Worm (Caenorhabditis elegans) whole organism, mixed stage, embryonic: ENCODE measurements around the gene syp-2.

ENCODE experiments used
- elt-1 ChIP-seq: sonication (generic microtip); optimal IDR thresholded peaks from 2 replicates; lab custom pipeline; 2017; ENCODE audit warnings: missing genetic modification characterization, mild to moderate bottlenecking, missing compliant biosample characterization, antibody characterized with exemption, moderate library complexity, borderline replicate concordance; ENCODE audit not compliant: insufficient read depth
- elt-3 ChIP-seq: fragments of 150-350 bp; optimal IDR thresholded peaks from 2 replicates; lab custom pipeline; 2014; ENCODE audit warnings: missing biosample characterization, missing genetic modification characterization
- mab-5 ChIP-seq: fragments of 150-350 bp; optimal IDR thresholded peaks from 2 replicates; lab custom pipeline; 2014; ENCODE audit warnings: missing biosample characterization, missing genetic modification characterization
- mls-2 ChIP-seq: sonication (generic microtip); optimal IDR thresholded peaks from 2 replicates; lab custom pipeline; 2016; ENCODE audit warnings: mild to moderate bottlenecking, missing genetic modification characterization, moderate library complexity, missing compliant biosample characterization
- nhr-2 ChIP-seq: fragments of 150-350 bp; optimal IDR thresholded peaks from 2 replicates; lab custom pipeline; 2014; ENCODE audit warnings: missing biosample characterization, missing genetic modification characterization
- nhr-237 ChIP-seq: fragments of 150-350 bp; optimal IDR thresholded peaks from 2 replicates; lab custom pipeline; 2014; ENCODE audit warnings: missing biosample characterization, missing genetic modification characterization
- nhr-76 ChIP-seq: sonication (generic microtip); optimal IDR thresholded peaks from 2 replicates; lab custom pipeline; 2017; ENCODE audit warnings: missing biosample characterization, missing genetic modification characterization
- pha-4 ChIP-seq: fragments of 150-350 bp; optimal IDR thresholded peaks from 2 replicates; lab custom pipeline; 2018; ENCODE audit warnings: missing biosample characterization, missing genetic modification reagents, missing genetic modification characterization
- snpc-4 ChIP-seq: fragments of 150-350 bp; optimal IDR thresholded peaks from 2 replicates; lab custom pipeline; 2014; ENCODE audit warnings: missing biosample characterization, missing genetic modification characterization
- sptf-1 ChIP-seq: sonication (generic microtip); optimal IDR thresholded peaks from 2 replicates; lab custom pipeline; 2017; ENCODE audit warnings: mild to moderate bottlenecking, missing genetic modification characterization, moderate library complexity, missing compliant biosample characterization
- unc-120 ChIP-seq: sonication (generic microtip); optimal IDR thresholded peaks from 2 replicates; lab custom pipeline; 2017; ENCODE audit warnings: missing genetic modification characterization, missing compliant biosample characterization; ENCODE audit not compliant: poor library complexity, severe bottlenecking
- unc-39 ChIP-seq: fragments of 150-350 bp; optimal IDR thresholded peaks from 2 replicates; lab custom pipeline; 2014; ENCODE audit warnings: missing biosample characterization, missing genetic modification characterization
- unc-62 ChIP-seq: fragments of 150-350 bp; optimal IDR thresholded peaks from 2 replicates; lab custom pipeline; 2014; ENCODE audit warnings: missing biosample characterization, missing genetic modification reagents, missing genetic modification characterization
- ztf-11 ChIP-seq: fragments of 150-350 bp; optimal IDR thresholded peaks from 2 replicates; lab custom pipeline; 2014; ENCODE audit warnings: missing biosample characterization, missing genetic modification characterization

DNA sequence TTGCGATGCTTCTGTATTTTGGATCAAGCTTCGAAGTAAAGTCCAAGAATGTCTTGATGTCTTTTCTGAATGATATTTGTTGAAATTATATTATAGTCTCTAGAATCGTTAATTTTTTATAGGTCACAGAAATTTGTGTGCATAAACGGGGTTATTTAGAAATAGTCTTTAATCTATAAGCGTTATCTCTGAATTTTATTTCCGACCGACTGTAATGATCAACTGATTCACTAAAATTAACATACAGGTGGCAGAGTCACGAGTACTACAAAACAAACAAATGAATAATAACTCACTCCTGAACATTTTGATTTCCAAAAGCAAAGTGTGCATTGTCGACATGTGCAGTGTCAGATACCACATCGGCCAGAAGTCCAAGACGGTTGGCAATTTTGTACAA, 24.6 kb upstream of the syp-2 start:
- TF ChIP-seq unc-62 (no peak), nhr-2 (tag; lab: Kevin White, UChicago) (no peak), unc-39 (no peak), nhr-76 (tag; lab: Kevin White, UChicago) (no peak), ztf-11 (tag; lab: Kevin White, UChicago) (no peak), elt-3 (tag; lab: Kevin White, UChicago) (no peak), mab-5 (no peak), sptf-1 (tag; lab: Kevin White, UChicago) (no peak), snpc-4 (no peak), mls-2 (tag; lab: Kevin White, UChicago) (no peak), pha-4 (tag; lab: Kevin White, UChicago) (no peak), elt-1 (no peak), unc-120 (no peak), nhr-237 (tag; lab: Kevin White, UChicago) (no peak)
